Fruit fly (Drosophila melanogaster) whole organism, embryonic: Measurements from ENCODE around the gene Cpr62Ba.

Experiments
- Bgb ChIP-seq: fragments of 200-800 bp; sonication (Bioruptor generic); IDR thresholded peaks from 2 replicates; pipeline ENCODE4 v1.3.6; 2022; ENCODE audit warnings: missing biosample characterization, missing genetic modification characterization; ENCODE audit not compliant: partially characterized antibody
- CG10274 ChIP-seq: fragments of 200-800 bp; sonication (Bioruptor generic); optimal IDR thresholded peaks from 3 replicates; lab custom pipeline; 2017; ENCODE audit warnings: missing biosample characterization, mild to moderate bottlenecking, missing genetic modification characterization
- CG11695 ChIP-seq: fragments of 200-800 bp; sonication (Bioruptor generic); IDR thresholded peaks from 3 replicates; pipeline ENCODE4 v1.3.6; 2022; ENCODE audit warnings: missing biosample characterization, missing genetic modification characterization
- CG11723 ChIP-seq: fragments of 200-800 bp; sonication (Bioruptor generic); optimal IDR thresholded peaks from 2 replicates; lab custom pipeline; 2017; ENCODE audit warnings: missing biosample characterization, mild to moderate bottlenecking, missing genetic modification characterization
- CG13775 ChIP-seq: fragments of 200-800 bp; sonication (Bioruptor generic); optimal IDR thresholded peaks from 3 replicates; lab custom pipeline; 2017; ENCODE audit warnings: missing biosample characterization, mild to moderate bottlenecking, missing genetic modification characterization
- CG14860 ChIP-seq: fragments of 200-800 bp; sonication (Bioruptor generic); IDR thresholded peaks from 3 replicates; pipeline ENCODE4 v1.3.6; 2022; ENCODE audit warnings: missing biosample characterization, missing genetic modification characterization; ENCODE audit not compliant: partially characterized antibody
- CG4424 ChIP-seq: fragments of 200-800 bp; sonication (Bioruptor generic); optimal IDR thresholded peaks from 3 replicates; lab custom pipeline; 2016; ENCODE audit warnings: missing biosample characterization, missing genetic modification characterization
- D19B ChIP-seq: fragments of 200-800 bp; sonication (Bioruptor generic); optimal IDR thresholded peaks from 2 replicates; lab custom pipeline; 2017; ENCODE audit warnings: missing biosample characterization, mild to moderate bottlenecking, missing genetic modification characterization
- Dp ChIP-seq: fragments of 200-800 bp; sonication (Bioruptor generic); optimal IDR thresholded peaks from 2 replicates; lab custom pipeline; 2018; ENCODE audit warnings: missing biosample characterization, mild to moderate bottlenecking, missing genetic modification characterization, moderate library complexity
- Drgx ChIP-seq: fragments of 200-800 bp; sonication (Bioruptor generic); IDR thresholded peaks from 2 replicates; pipeline ENCODE4 v1.3.6; 2022; ENCODE audit warnings: missing biosample characterization, missing genetic modification characterization
- E2f1 ChIP-seq: fragments of 200-800 bp; sonication (Bioruptor generic); IDR thresholded peaks from 2 replicates; pipeline ENCODE4 v1.3.6; 2022; ENCODE audit warnings: missing biosample characterization, missing genetic modification characterization
- Hr78 ChIP-seq, 2 experiments: fragments of 200-800 bp in 1 of 2; fragments of >200 bp in 1 of 2; sonication (Bioruptor generic) in 1 of 2; optimal IDR thresholded peaks; 2 replicates each; lab custom pipeline; 2017 to 2019; ENCODE audit warnings: missing biosample characterization in 2 of 2, missing genetic modification characterization in 2 of 2, mild to moderate bottlenecking in 1 of 2, moderate library complexity in 1 of 2
- Lim3 ChIP-seq: fragments of 200-800 bp; sonication (Bioruptor generic); IDR thresholded peaks from 2 replicates; pipeline ENCODE4 v1.3.6; 2022; ENCODE audit warnings: missing biosample characterization, missing genetic modification characterization
- Ravus ChIP-seq: fragments of 200-800 bp; sonication (Bioruptor generic); IDR thresholded peaks from 2 replicates; pipeline ENCODE4 v1.3.6; 2022; ENCODE audit warnings: missing biosample characterization, missing genetic modification characterization
- Sox100B ChIP-seq: fragments of 200-800 bp; sonication (Bioruptor generic); optimal IDR thresholded peaks from 3 replicates; lab custom pipeline; 2018; ENCODE audit warnings: missing biosample characterization, mild to moderate bottlenecking, missing genetic modification characterization
- Spps ChIP-seq: fragments of 200-800 bp; sonication (Bioruptor generic); optimal IDR thresholded peaks from 2 replicates; lab custom pipeline; 2018; ENCODE audit warnings: missing biosample characterization, mild to moderate bottlenecking, missing genetic modification characterization
- dpn ChIP-seq, 2 experiments: fragments of 200-800 bp; sonication (Bioruptor generic); optimal IDR thresholded peaks; 3 replicates each; lab custom pipeline; 2016; ENCODE audit warnings: missing biosample characterization in 2 of 2, missing genetic modification characterization in 2 of 2
- dysf ChIP-seq: fragments of 200-800 bp; sonication (Bioruptor generic); IDR thresholded peaks from 3 replicates; pipeline ENCODE4 v1.3.6; 2022; ENCODE audit warnings: missing biosample characterization, missing genetic modification characterization
- ftz-f1 ChIP-seq: fragments of 200-800 bp; sonication (Bioruptor generic); optimal IDR thresholded peaks from 2 replicates; lab custom pipeline; 2016; ENCODE audit warnings: missing biosample characterization, missing genetic modification characterization
- gt ChIP-seq: fragments of 200-800 bp; sonication (Bioruptor generic); IDR thresholded peaks from 2 replicates; pipeline ENCODE4 v1.3.6; 2022; ENCODE audit warnings: missing biosample characterization, missing genetic modification characterization
- mld ChIP-seq: fragments of 200-800 bp; sonication (Bioruptor generic); IDR thresholded peaks from 3 replicates; pipeline ENCODE4 v1.3.6; 2022; ENCODE audit warnings: missing biosample characterization, missing genetic modification characterization; ENCODE audit not compliant: partially characterized antibody
- nau ChIP-seq: fragments of 200-800 bp; sonication (Bioruptor generic); optimal IDR thresholded peaks from 3 replicates; lab custom pipeline; 2017; ENCODE audit warnings: missing biosample characterization, mild to moderate bottlenecking, missing genetic modification characterization, missing genetic modification reagents
- p53 ChIP-seq: fragments of 200-800 bp; sonication (Bioruptor generic); optimal IDR thresholded peaks from 2 replicates; lab custom pipeline; 2016; ENCODE audit warnings: missing biosample characterization, missing genetic modification characterization
- prd ChIP-seq, 3 experiments: fragments of >200 bp in 2 of 3; fragments of 200-800 bp in 1 of 3; sonication (Bioruptor generic) in 1 of 3; optimal IDR thresholded peaks in 2 of 3; IDR thresholded peaks in 1 of 3; 2 replicates in 2 of 3; 3 replicates in 1 of 3; pipeline versions ENCODE4 v1.3.6 to Lab custom; 2017 to 2022; ENCODE audit warnings: missing biosample characterization in 1 of 3, missing genetic modification characterization in 1 of 3
- scrt ChIP-seq: fragments of 200-800 bp; sonication (Bioruptor generic); optimal IDR thresholded peaks from 2 replicates; lab custom pipeline; 2018; ENCODE audit warnings: missing biosample characterization, mild to moderate bottlenecking, missing genetic modification characterization, moderate library complexity
- slbo ChIP-seq: fragments of 200-800 bp; sonication (Bioruptor generic); IDR thresholded peaks from 2 replicates; pipeline ENCODE4 v1.3.6; 2022; ENCODE audit warnings: missing biosample characterization, missing genetic modification characterization
- sna ChIP-seq: fragments of 200-800 bp; sonication (Bioruptor generic); IDR thresholded peaks from 2 replicates; pipeline ENCODE4 v1.3.6; 2022; ENCODE audit warnings: missing biosample characterization, missing genetic modification characterization; ENCODE audit not compliant: partially characterized antibody
- ttk ChIP-seq: fragments of 200-800 bp; sonication (Bioruptor generic); IDR thresholded peaks from 2 replicates; pipeline ENCODE4 v2.1.2; 2022; ENCODE audit warnings: missing biosample characterization, missing genetic modification characterization
- tx ChIP-seq: fragments of 200-800 bp; sonication (Bioruptor generic); optimal IDR thresholded peaks from 2 replicates; lab custom pipeline; 2016; ENCODE audit warnings: missing biosample characterization, missing genetic modification characterization
- unpg ChIP-seq: fragments of 200-800 bp; sonication (Bioruptor generic); optimal IDR thresholded peaks from 3 replicates; lab custom pipeline; 2018; ENCODE audit warnings: missing biosample characterization, mild to moderate bottlenecking, missing genetic modification characterization, moderate library complexity
- zfh2 ChIP-seq: fragments of 200-800 bp; sonication (Bioruptor generic); optimal IDR thresholded peaks from 2 replicates; lab custom pipeline; 2016; ENCODE audit warnings: missing biosample characterization, missing genetic modification characterization

Gene Cpr62Ba

DNA sequence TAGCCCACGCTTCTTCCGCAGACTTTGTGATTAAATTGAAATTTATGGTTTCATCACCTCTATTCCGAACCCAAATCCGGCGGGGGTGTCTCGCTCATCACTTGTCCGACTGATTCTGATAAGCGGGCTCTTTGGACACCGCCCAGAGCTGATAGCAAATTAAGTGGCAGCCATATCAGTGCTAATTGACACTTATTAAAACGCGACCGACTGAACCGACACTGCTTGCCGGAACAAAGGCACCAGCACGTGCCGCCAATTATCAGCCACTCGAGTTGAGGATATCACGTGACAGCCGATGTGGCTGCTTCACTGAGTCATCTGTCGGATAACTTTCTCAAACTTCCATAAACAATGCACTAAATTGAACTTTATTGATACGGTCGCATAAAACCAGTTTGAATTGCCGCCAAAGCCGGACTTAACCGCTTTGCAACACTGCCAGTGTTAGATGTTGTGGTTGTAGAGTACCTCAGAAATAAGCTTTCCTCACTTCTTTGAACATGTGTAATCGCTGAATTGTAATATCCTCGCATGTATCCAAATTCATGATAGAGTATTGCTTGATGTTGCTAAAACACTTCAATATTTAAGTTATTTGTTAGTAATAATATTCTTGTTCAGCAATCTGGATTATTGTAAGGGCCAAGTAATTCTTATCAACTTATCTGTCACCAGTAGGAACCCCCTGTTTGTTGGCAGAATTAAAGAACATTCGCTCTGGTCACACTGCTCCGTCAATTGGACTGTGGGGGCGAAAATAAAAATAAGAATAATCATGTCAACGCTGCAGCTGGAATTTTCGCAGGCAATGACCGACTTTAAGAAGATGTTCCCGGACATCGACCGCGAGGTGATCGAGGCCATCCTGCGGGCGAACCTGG is 25.1 kb upstream of the Cpr62Ba start, which contains the start of gene CG12024 (continued):
- TF ChIP-seq ftz-f1 (GFP tag; lab: Kevin White, UChicago) (no peak), sna (GFP tag; lab: Robert Waterston, UW) (no peak), E2f1 (peak; percentile 54), zfh2 (GFP tag; lab: Kevin White, UChicago) (peak; percentile 79), dpn (GFP tag; optimal IDR thresholded peaks at IDR 0.05; lab: Kevin White, UChicago) (peak; percentile 77 to 78), CG13775 (peak; percentile 74), nau (peak; percentile 30), CG11723 (GFP tag; lab: Kevin White, UChicago) (no peak), ttk (GFP tag; lab: Robert Waterston, UW) (peak; percentile 23; the same call in 1 of the 2 replicates), CG14860 (GFP tag; lab: Robert Waterston, UW) (no peak)

DNA sequence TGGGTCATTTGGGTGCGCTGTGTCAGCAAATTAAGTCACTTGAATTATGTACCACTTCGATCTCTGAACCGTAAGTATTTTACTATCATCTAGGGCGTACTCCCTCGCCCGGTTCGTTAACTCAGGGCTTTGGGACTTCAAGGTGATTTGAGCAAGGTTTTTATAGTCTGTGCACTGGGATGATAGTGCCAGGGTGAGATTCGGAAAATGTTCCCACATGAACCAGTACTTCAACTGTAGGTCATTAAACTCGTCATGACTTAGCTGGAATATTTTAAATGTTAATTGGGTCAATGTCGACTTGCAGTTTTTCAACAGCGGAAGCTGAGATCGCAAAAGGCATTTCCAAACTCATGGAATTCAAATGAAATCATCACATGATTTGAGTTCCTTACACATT is 23.9 kb upstream of the Cpr62Ba start, which contains the start of gene CNMa:
CNMa (minus strand) TSS at position 101 of the 400 bp plus-strand sequence.
- TF ChIP-seq unpg (GFP tag; lab: Kevin White, UChicago) (no peak), Hr78 (GFP tag; optimal IDR thresholded peaks at IDR 0.05; lab: Kevin White, UChicago) (peak in 1 of 2 experiments; percentile 35), Dp (GFP tag; lab: Kevin White, UChicago) (no peak), D19B (GFP tag; lab: Kevin White, UChicago) (no peak), CG4424 (no peak), CG10274 (GFP tag; lab: Kevin White, UChicago) (peak; percentile 21), dysf (GFP tag; lab: Robert Waterston, UW) (no peak), scrt (GFP tag; lab: Kevin White, UChicago) (no peak), mld (GFP tag; lab: Robert Waterston, UW) (no peak), Lim3 (no peak), Ravus (no peak)

DNA sequence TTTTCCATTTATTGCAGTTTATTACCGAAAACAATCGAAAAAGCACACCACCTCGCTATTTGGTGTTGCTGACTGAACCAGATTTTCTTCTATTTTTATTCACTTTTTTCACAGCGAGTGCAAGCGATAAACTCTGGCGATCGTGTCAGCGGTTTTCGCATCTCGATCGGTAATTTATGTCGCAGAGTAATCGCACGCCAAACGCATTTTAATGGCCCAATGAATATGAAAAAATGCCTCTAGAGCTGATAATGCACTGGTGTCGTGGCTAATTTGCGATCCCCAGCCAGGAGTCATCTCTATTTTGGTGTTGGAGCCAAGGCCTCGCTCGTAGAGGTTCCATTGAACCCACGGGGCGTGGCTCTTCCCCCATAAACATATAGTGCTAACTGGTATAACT is 21.7 kb upstream of the Cpr62Ba start:
- TF ChIP-seq Sox100B (GFP tag; lab: Kevin White, UChicago): no peak
- TF ChIP-seq gt (GFP tag; lab: Robert Waterston, UW): no peak
- TF ChIP-seq Spps (tag; lab: Kevin White, UChicago): no peak

DNA sequence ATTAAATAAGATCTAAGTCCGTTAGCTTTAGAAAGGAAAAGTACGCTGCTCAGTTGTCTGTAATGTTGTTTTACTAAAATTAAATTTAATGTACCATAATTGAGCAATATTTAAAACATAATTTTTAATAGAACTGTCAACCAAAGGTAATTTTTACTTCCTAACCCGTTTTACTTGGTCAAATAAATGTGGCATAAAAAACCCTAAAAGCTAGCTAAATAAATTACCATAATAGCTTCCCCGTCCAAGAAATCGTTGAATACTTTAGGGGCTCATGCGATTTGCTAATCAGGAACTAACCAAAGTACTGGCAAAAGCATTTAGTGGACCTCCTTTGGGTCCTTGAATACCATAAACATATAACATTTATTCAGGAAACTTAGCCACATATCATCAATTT is 18.9 kb upstream of the Cpr62Ba start:
- peak; percentile 18; the same call in 1 of the 2 replicates for TF ChIP-seq Bgb (GFP tag; lab: Robert Waterston, UW)
- no peak for TF ChIP-seq CG11695

DNA sequence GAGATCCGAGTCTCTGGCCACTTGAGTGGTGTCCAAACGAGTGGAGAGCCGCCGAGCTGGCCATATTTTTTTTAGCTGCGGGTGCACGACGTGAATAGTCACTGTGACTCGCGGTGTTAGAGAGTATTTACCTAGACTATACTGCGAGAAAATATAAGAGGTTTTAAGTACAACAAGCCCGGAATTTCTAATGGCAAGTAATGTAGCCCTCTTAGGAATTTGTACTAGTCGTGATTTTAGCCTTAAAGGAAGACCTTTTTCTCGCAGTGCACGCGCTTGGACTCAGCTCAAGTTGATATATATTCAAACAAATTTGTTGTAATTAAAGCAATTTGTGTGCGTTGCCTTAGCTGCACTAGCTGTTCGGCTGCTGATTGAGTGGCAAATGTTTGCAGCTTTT is 13.0 kb upstream of the Cpr62Ba start:
- TF ChIP-seq slbo (0 out of 2 replicates have a peak, but pooled peaks have one; percentile 14), Drgx (GFP tag; lab: Robert Waterston, UW) (peak; percentile 86), tx (GFP tag; lab: Kevin White, UChicago) (no peak), CG10274 (GFP tag; lab: Kevin White, UChicago) (no peak), prd (optimal IDR thresholded peaks at IDR 0.05; lab: Kevin White, UChicago) (no peak), prd (GFP tag; IDR thresholded peaks at IDR 0.05; lab: Robert Waterston, UW) (0 out of 3 replicates have a peak, but pooled peaks have one; percentile 8), p53 (GFP tag; lab: Kevin White, UChicago) (no peak)
